Fruit fly (Drosophila melanogaster) whole organism, wandering third instar larva: Measurements from ENCODE around the gene CG16782.

Experiments used
- Abd-B ChIP-seq: fragments of >200 bp; optimal IDR thresholded peaks from 2 replicates; lab custom pipeline; 2017; ENCODE audit warnings: missing biosample characterization, missing genetic modification characterization
- CG32264 ChIP-seq: fragments of 200-800 bp; sonication (Bioruptor generic); optimal IDR thresholded peaks from 2 replicates; lab custom pipeline; 2016; ENCODE audit warnings: missing biosample characterization, missing genetic modification characterization
- CG9705 ChIP-seq: fragments of 200-800 bp; sonication (Bioruptor generic); optimal IDR thresholded peaks from 2 replicates; lab custom pipeline; 2018; ENCODE audit warnings: missing biosample characterization, mild to moderate bottlenecking, missing genetic modification characterization
- CrebA ChIP-seq: fragments of 200-800 bp; sonication (Bioruptor generic); optimal IDR thresholded peaks from 2 replicates; lab custom pipeline; 2016; ENCODE audit warnings: missing biosample characterization, mild to moderate bottlenecking, missing genetic modification characterization, borderline replicate concordance
- Dfd ChIP-seq: fragments of >200 bp; optimal IDR thresholded peaks from 2 replicates; lab custom pipeline; 2017; ENCODE audit warnings: missing biosample characterization, missing genetic modification characterization
- Hnf4 ChIP-seq: fragments of 200-800 bp; sonication (Bioruptor generic); optimal IDR thresholded peaks from 2 replicates; lab custom pipeline; 2016; ENCODE audit warnings: missing biosample characterization, mild to moderate bottlenecking, missing genetic modification characterization
- Hr78 ChIP-seq: fragments of >200 bp; optimal IDR thresholded peaks from 2 replicates; lab custom pipeline; 2017; ENCODE audit warnings: missing biosample characterization, missing genetic modification characterization
- Mio ChIP-seq: sonication (Bioruptor generic); optimal IDR thresholded peaks from 2 replicates; lab custom pipeline; 2016; ENCODE audit warnings: missing biosample characterization, missing genetic modification characterization
- N ChIP-seq: fragments of >200 bp; optimal IDR thresholded peaks from 2 replicates; lab custom pipeline; 2018; ENCODE audit warnings: missing biosample characterization, missing external identifiers, missing genetic modification characterization
- brk ChIP-seq: fragments of 200-800 bp; sonication (Bioruptor generic); optimal IDR thresholded peaks from 2 replicates; lab custom pipeline; 2016; ENCODE audit warnings: missing biosample characterization, mild to moderate bottlenecking, missing genetic modification characterization
- dl ChIP-seq, 2 experiments: fragments of 175-275, 200-275 bp in 1 of 2; fragments of 200-275 bp in 1 of 2; sonication (Bioruptor generic); optimal IDR thresholded peaks; lab custom pipeline; 2018; ENCODE audit warnings: mild to moderate bottlenecking in 2 of 2, missing biosample characterization in 2 of 2, missing genetic modification characterization in 2 of 2, moderate library complexity in 2 of 2; ENCODE audit not compliant: partially characterized antibody in 2 of 2, insufficient read depth in 1 of 2
- fru ChIP-seq: fragments of 200-800 bp; sonication (Bioruptor generic); optimal IDR thresholded peaks from 3 replicates; lab custom pipeline; 2016; ENCODE audit warnings: missing biosample characterization, mild to moderate bottlenecking, missing genetic modification characterization
- pan ChIP-seq: fragments of >200 bp; optimal IDR thresholded peaks from 2 replicates; lab custom pipeline; 2017
- psq ChIP-seq: fragments of 200-800 bp; sonication (Bioruptor generic); optimal IDR thresholded peaks from 3 replicates; lab custom pipeline; 2017; ENCODE audit warnings: missing biosample characterization, mild to moderate bottlenecking, missing genetic modification characterization, moderate library complexity

- no peak for TF ChIP-seq pan (lab: Kevin White, UChicago)
- no peak for TF ChIP-seq psq (GFP tag; lab: Kevin White, UChicago)
- no peak for TF ChIP-seq Hnf4
- no peak for TF ChIP-seq CG32264 (GFP tag; lab: Kevin White, UChicago)
- no peak for TF ChIP-seq Hr78 (GFP tag; lab: Kevin White, UChicago)
- TF ChIP-seq dl (GFP tag; optimal IDR thresholded peaks at IDR 0.05; lab: Kevin White, UChicago; ENCODE audit: insufficient read depth in 1 of 2, partially characterized antibody in 2 of 2): no peak
- TF ChIP-seq fru (GFP tag; lab: Kevin White, UChicago): no peak
- TF ChIP-seq Dfd: no peak
- TF ChIP-seq brk (GFP tag; lab: Kevin White, UChicago): no peak
- no peak for TF ChIP-seq Abd-B (GFP tag; lab: Kevin White, UChicago)
- no peak for TF ChIP-seq Mio (GFP tag; lab: Kevin White, UChicago)
- TF ChIP-seq N: no peak
- no peak for TF ChIP-seq CG9705 (GFP tag; lab: Kevin White, UChicago)
- TF ChIP-seq CrebA (GFP tag; lab: Kevin White, UChicago): no peak
Observed at dm6 chrX:3443902-3444301, 16.1 kb downstream of the CG16782 start.
